Worm (Caenorhabditis elegans): ENCODE results near the gene C17H12.6.

C17H12.6 gene

DNA sequence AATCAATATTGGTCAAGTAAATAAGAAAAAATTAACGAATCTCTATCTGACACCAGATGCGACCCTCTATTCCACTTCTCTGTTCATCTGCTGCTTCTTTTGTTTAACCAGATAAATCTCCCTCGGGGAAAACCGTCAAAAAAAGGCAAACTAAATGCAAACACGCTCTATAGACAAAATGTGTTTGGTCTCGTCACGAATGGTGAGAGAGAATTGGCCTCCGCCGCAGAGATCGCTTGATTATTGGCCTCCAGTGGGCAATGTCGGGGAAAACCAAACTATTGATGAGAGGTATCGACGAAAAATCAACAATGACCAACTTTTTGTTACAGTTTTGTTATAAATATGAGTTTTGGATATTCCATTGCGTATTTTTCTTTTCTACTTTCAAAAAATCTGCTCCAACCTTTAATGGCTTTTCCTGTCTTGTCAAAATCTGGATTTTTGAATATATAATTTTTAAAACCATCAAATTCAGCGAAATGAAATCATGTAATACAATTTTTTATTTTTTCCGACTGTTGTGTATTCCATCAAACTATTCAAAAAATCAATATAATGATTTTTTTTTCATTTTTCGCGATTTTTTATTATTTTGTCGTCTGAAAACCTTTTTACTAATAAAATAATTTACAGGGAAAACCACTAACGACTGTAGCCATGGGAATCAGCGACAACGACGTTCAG is 31.7 kb downstream of the C17H12.6 start, which contains the start of the genes C17H12.2 and vha-8:
TSS of gene C17H12.2 (minus strand) at position 51 of the 687 bp plus-strand sequence.
TSS of gene vha-8 (plus strand) at position 637 of the 687 bp plus-strand sequence.
- TF ChIP-seq mec-3 (tag; optimal IDR thresholded peaks at IDR 0.05; ENCODE audit: borderline replicate concordance), result no peak
- no peak for TF ChIP-seq nhr-11 (tag; optimal IDR thresholded peaks at IDR 0.05)
- TF ChIP-seq unc-3 (GFP tag; conservative IDR thresholded peaks at IDR 0.05), result no peak
- peak; percentile 22 for TF ChIP-seq unc-3 (tag; optimal IDR thresholded peaks at IDR 0.05)
- TF ChIP-seq tbx-2 (tag; optimal IDR thresholded peaks at IDR 0.05), result peak; percentile 87
- TF ChIP-seq pros-1 (tag; optimal IDR thresholded peaks at IDR 0.05), result no peak
- TF ChIP-seq syd-9 (tag; optimal IDR thresholded peaks at IDR 0.05), result no peak
- TF ChIP-seq nfya-1 (tag; optimal IDR thresholded peaks at IDR 0.05), result peak; percentile 96
- peak; percentile 62 for TF ChIP-seq ceh-48 (tag; optimal IDR thresholded peaks at IDR 0.05)
- no peak for TF ChIP-seq lin-11 (tag; optimal IDR thresholded peaks at IDR 0.05)
- peak; percentile 32 for TF ChIP-seq C08G9.2 (tag; optimal IDR thresholded peaks at IDR 0.05)
- TF ChIP-seq hlh-30 (tag; optimal IDR thresholded peaks at IDR 0.05; ENCODE audit: insufficient read depth), result peak; percentile 59
- TF ChIP-seq ceh-2 (tag; optimal IDR thresholded peaks at IDR 0.05), result peak; percentile 51
- TF ChIP-seq hlh-15 (tag; optimal IDR thresholded peaks at IDR 0.05), result no peak
- TF ChIP-seq unc-42 (tag; optimal IDR thresholded peaks at IDR 0.05), result peak; percentile 77
- no peak for TF ChIP-seq C38D4.7 (GFP tag; optimal IDR thresholded peaks at IDR 0.05)
- peak; percentile 2 for TF ChIP-seq pax-1 (tag; optimal IDR thresholded peaks at IDR 0.05)
- TF ChIP-seq lim-6 (tag; optimal IDR thresholded peaks at IDR 0.05), result peak; percentile 18
- peak; percentile 25 for TF ChIP-seq elt-2 (tag; optimal IDR thresholded peaks at IDR 0.05)
- no peak for TF ChIP-seq K02D7.2 (tag; optimal IDR thresholded peaks at IDR 0.05)
- peak; percentile 10 for TF ChIP-seq ceh-14 (tag; optimal IDR thresholded peaks at IDR 0.05)
- no peak for TF ChIP-seq tbx-7 (tag; optimal IDR thresholded peaks at IDR 0.05)
- no peak for TF ChIP-seq pha-4 (tag; optimal IDR thresholded peaks at IDR 0.05)
- peak; percentile 44 for TF ChIP-seq ref-2 (tag; optimal IDR thresholded peaks at IDR 0.05)
- TF ChIP-seq dmd-4 (tag; optimal IDR thresholded peaks at IDR 0.05; ENCODE audit: borderline replicate concordance), result no peak
- TF ChIP-seq sdc-2 (tag; optimal IDR thresholded peaks at IDR 0.05), result no peak
- no peak for TF ChIP-seq ttx-3 (tag; optimal IDR thresholded peaks at IDR 0.05)
- TF ChIP-seq F13H6.1 (tag; optimal IDR thresholded peaks at IDR 0.05), result no peak
- TF ChIP-seq Y22D7AL.16 (tag; optimal IDR thresholded peaks at IDR 0.05), result no peak
- TF ChIP-seq madf-2 (tag; optimal IDR thresholded peaks at IDR 0.05), result peak; percentile 30
- peak; percentile 25 for TF ChIP-seq T23F11.4 (GFP tag; optimal IDR thresholded peaks at IDR 0.05)
- TF ChIP-seq ztf-16 (tag; optimal IDR thresholded peaks at IDR 0.05), result peak; percentile 45
- TF ChIP-seq ceh-22 (tag; optimal IDR thresholded peaks at IDR 0.05), result no peak
- TF ChIP-seq ceh-18 (tag; optimal IDR thresholded peaks at IDR 0.05), result peak; percentile 86
- peak; percentile 67 for TF ChIP-seq unc-55 (GFP tag; optimal IDR thresholded peaks at IDR 0.05)
- peak; percentile 52 for TF ChIP-seq ceh-34 (tag; optimal IDR thresholded peaks at IDR 0.05)
- TF ChIP-seq hlh-13 (GFP tag; optimal IDR thresholded peaks at IDR 0.05), result no peak
- peak; percentile 71 for TF ChIP-seq ceh-30 (tag; optimal IDR thresholded peaks at IDR 0.05)
- TF ChIP-seq ets-4 (tag; optimal IDR thresholded peaks at IDR 0.05), result peak; percentile 17
- TF ChIP-seq elt-4 (tag; optimal IDR thresholded peaks at IDR 0.05), result no peak
- peak; percentile 8 for TF ChIP-seq che-1 (tag; optimal IDR thresholded peaks at IDR 0.05)
- peak; percentile 75 for TF ChIP-seq rnt-1 (tag; optimal IDR thresholded peaks at IDR 0.05)
- TF ChIP-seq ceh-9 (tag; optimal IDR thresholded peaks at IDR 0.05), result no peak
- no peak for TF ChIP-seq ceh-6 (GFP tag; optimal IDR thresholded peaks at IDR 0.05)
- peak; percentile 75 for TF ChIP-seq dve-1 (tag; optimal IDR thresholded peaks at IDR 0.05)
- no peak for TF ChIP-seq unc-86 (tag; optimal IDR thresholded peaks at IDR 0.05)
- no peak for TF ChIP-seq sox-2 (GFP tag; IDR thresholded peaks at IDR 0.05)
- peak; percentile 85 for TF ChIP-seq ceh-31 (tag; optimal IDR thresholded peaks at IDR 0.05)
- no peak for TF ChIP-seq ama-1 (optimal IDR thresholded peaks at IDR 0.05)
- TF ChIP-seq ceh-19 (GFP tag; optimal IDR thresholded peaks at IDR 0.05), result no peak
- peak; percentile 30 for TF ChIP-seq pqm-1 (tag; optimal IDR thresholded peaks at IDR 0.05)
